Fruit fly (Drosophila melanogaster) whole organism, adult: ENCODE data around the gene sif.

Experiments
- CG11617 ChIP-seq: fragments of 200-800 bp; sonication (Bioruptor generic); optimal IDR thresholded peaks from 2 replicates; lab custom pipeline; 2017; ENCODE audit warnings: mild to moderate bottlenecking, missing biosample characterization, missing genetic modification reagents, missing genetic modification characterization
- CG12768 ChIP-seq: fragments of 200-800 bp; sonication (Bioruptor generic); optimal IDR thresholded peaks from 2 replicates; lab custom pipeline; 2017; ENCODE audit warnings: missing biosample characterization, missing genetic modification characterization, mild to moderate bottlenecking, moderate library complexity, missing genetic modification reagents
- CG14711 ChIP-seq: fragments of 200-800 bp; sonication (Bioruptor generic); optimal IDR thresholded peaks from 2 replicates; lab custom pipeline; 2018; ENCODE audit warnings: missing biosample characterization, mild to moderate bottlenecking, missing genetic modification characterization, moderate library complexity
- CG1620 ChIP-seq: fragments of 200-800 bp; sonication (Bioruptor generic); optimal IDR thresholded peaks from 2 replicates; lab custom pipeline; 2016; ENCODE audit warnings: missing biosample characterization, missing genetic modification characterization
- CG33017 ChIP-seq: fragments of 200-800 bp; sonication (Bioruptor generic); optimal IDR thresholded peaks from 2 replicates; lab custom pipeline; 2018; ENCODE audit warnings: missing biosample characterization, mild to moderate bottlenecking, missing genetic modification characterization, moderate library complexity
- CG5204 ChIP-seq: fragments of 200-800 bp; sonication (Bioruptor generic); optimal IDR thresholded peaks from 2 replicates; lab custom pipeline; 2016; ENCODE audit warnings: missing biosample characterization, missing genetic modification characterization
- CG7101 ChIP-seq: fragments of 200-800 bp; sonication (Bioruptor generic); optimal IDR thresholded peaks from 2 replicates; lab custom pipeline; 2018; ENCODE audit warnings: missing biosample characterization, mild to moderate bottlenecking, missing genetic modification characterization, moderate library complexity
- Clk ChIP-seq: fragments of 200-800 bp; sonication (Bioruptor generic); optimal IDR thresholded peaks from 2 replicates; lab custom pipeline; 2017; ENCODE audit warnings: missing biosample characterization, missing genetic modification characterization
- Crg-1 ChIP-seq: fragments of 200-800 bp; sonication (Bioruptor generic); optimal IDR thresholded peaks from 2 replicates; lab custom pipeline; 2016; ENCODE audit warnings: missing biosample characterization, missing genetic modification characterization
- Hr96 ChIP-seq: fragments of 200-800 bp; sonication (Bioruptor generic); optimal IDR thresholded peaks from 2 replicates; lab custom pipeline; 2016; ENCODE audit warnings: missing biosample characterization, missing genetic modification characterization
- Mnt ChIP-seq: fragments of 200-800 bp; sonication (Bioruptor generic); optimal IDR thresholded peaks from 2 replicates; lab custom pipeline; 2016; ENCODE audit warnings: missing biosample characterization, mild to moderate bottlenecking, missing genetic modification characterization
- bab1 ChIP-seq: fragments of 200-800 bp; sonication (Bioruptor generic); optimal IDR thresholded peaks from 3 replicates; lab custom pipeline; 2019; ENCODE audit warnings: missing biosample characterization, mild to moderate bottlenecking, missing genetic modification characterization, moderate library complexity
- cic ChIP-seq: fragments of 200-800 bp; sonication (Bioruptor generic); optimal IDR thresholded peaks from 2 replicates; lab custom pipeline; 2017; ENCODE audit warnings: missing biosample characterization, mild to moderate bottlenecking, missing genetic modification characterization, moderate library complexity
- kay ChIP-seq: fragments of 200-800 bp; sonication (Bioruptor generic); peaks from one replicate; lab custom pipeline; 2016; ENCODE audit warnings: missing biosample characterization, missing genetic modification characterization, borderline replicate concordance
- ovo ChIP-seq: fragments of 200-800 bp; sonication (Bioruptor generic); optimal IDR thresholded peaks from 2 replicates; lab custom pipeline; 2016; ENCODE audit warnings: missing biosample characterization, missing genetic modification characterization
- pad ChIP-seq: fragments of 200-800 bp; sonication (Bioruptor generic); optimal IDR thresholded peaks from 3 replicates; lab custom pipeline; 2017; ENCODE audit warnings: missing biosample characterization, missing genetic modification characterization, mild to moderate bottlenecking, moderate library complexity, missing genetic modification reagents
- tj ChIP-seq: fragments of 200-800 bp; sonication (Bioruptor generic); optimal IDR thresholded peaks from 3 replicates; lab custom pipeline; 2017; ENCODE audit warnings: missing biosample characterization, mild to moderate bottlenecking, missing genetic modification characterization, moderate library complexity
- toe ChIP-seq: fragments of 200-800 bp; sonication (Bioruptor generic); optimal IDR thresholded peaks from 2 replicates; lab custom pipeline; 2016; ENCODE audit warnings: missing biosample characterization, missing genetic modification characterization

Gene sif

dm6 chr3L:5779476-5780401, 122.0 kb downstream of the sif start, which contains the start of the genes Myt1, PGRP-LD and Pmi:
Gene Myt1 (minus strand): TSS chr3L:5779591.
Gene PGRP-LD (plus strand): TSS chr3L:5780051.
Gene Pmi (plus strand): TSS chr3L:5780051.
- TF ChIP-seq CG11617 (GFP tag; lab: Kevin White, UChicago) (no peak), CG12768 (GFP tag; lab: Kevin White, UChicago) (no peak), toe (GFP tag; lab: Kevin White, UChicago) (no peak), cic (no peak), Hr96 (GFP tag; lab: Kevin White, UChicago) (no peak), bab1 (GFP tag; lab: Kevin White, UChicago) (no peak), Mnt (GFP tag; lab: Kevin White, UChicago) (no peak), Clk (GFP tag; lab: Kevin White, UChicago) (no peak), CG14711 (no peak)

- TF ChIP-seq pad (GFP tag; lab: Kevin White, UChicago): no peak
- no peak for TF ChIP-seq CG11617 (GFP tag; lab: Kevin White, UChicago)
- no peak for TF ChIP-seq toe (GFP tag; lab: Kevin White, UChicago)
- TF ChIP-seq CG1620 (GFP tag; lab: Kevin White, UChicago): no peak
- no peak for TF ChIP-seq Crg-1 (GFP tag; lab: Kevin White, UChicago)
- no peak for TF ChIP-seq cic
- TF ChIP-seq bab1 (GFP tag; lab: Kevin White, UChicago): no peak
- TF ChIP-seq kay (GFP tag; lab: Kevin White, UChicago): no peak
These were observed 127.7 kb downstream of the sif start for dm6 chr3L:5785237-5786062.

- TF ChIP-seq CG1620 (GFP tag; lab: Kevin White, UChicago) (no peak), Mnt (GFP tag; lab: Kevin White, UChicago) (no peak)
These were observed 128.9 kb downstream of the sif start, which contains the start of gene Cralbp for dm6 chr3L:5786604-5787003. Gene Cralbp (minus strand): TSS chr3L:5786718.

dm6 chr3L:5787476-5787875, 129.8 kb downstream of the sif start:
- no peak for TF ChIP-seq CG7101 (tag; lab: Kevin White, UChicago)
- TF ChIP-seq CG1620 (GFP tag; lab: Kevin White, UChicago): no peak
- no peak for TF ChIP-seq CG11617 (GFP tag; lab: Kevin White, UChicago)
- no peak for TF ChIP-seq kay (GFP tag; lab: Kevin White, UChicago)
- no peak for TF ChIP-seq cic
- TF ChIP-seq CG5204: no peak
- TF ChIP-seq pad (GFP tag; lab: Kevin White, UChicago): no peak
- TF ChIP-seq Clk (GFP tag; lab: Kevin White, UChicago): no peak
- no peak for TF ChIP-seq Mnt (GFP tag; lab: Kevin White, UChicago)
- no peak for TF ChIP-seq bab1 (GFP tag; lab: Kevin White, UChicago)
- no peak for TF ChIP-seq tj (GFP tag; lab: Kevin White, UChicago)
- TF ChIP-seq Hr96 (GFP tag; lab: Kevin White, UChicago): no peak
- no peak for TF ChIP-seq toe (GFP tag; lab: Kevin White, UChicago)
- TF ChIP-seq Crg-1 (GFP tag; lab: Kevin White, UChicago): no peak
- no peak for TF ChIP-seq ovo (GFP tag; lab: Kevin White, UChicago)
- no peak for TF ChIP-seq CG14711
- no peak for TF ChIP-seq CG12768 (GFP tag; lab: Kevin White, UChicago)

- TF ChIP-seq bab1 (GFP tag; lab: Kevin White, UChicago): no peak
- no peak for TF ChIP-seq CG11617 (GFP tag; lab: Kevin White, UChicago)
- no peak for TF ChIP-seq tj (GFP tag; lab: Kevin White, UChicago)
- no peak for TF ChIP-seq CG7101 (tag; lab: Kevin White, UChicago)
- TF ChIP-seq Clk (GFP tag; lab: Kevin White, UChicago): no peak
- TF ChIP-seq cic: no peak
- TF ChIP-seq CG14711: no peak
- TF ChIP-seq CG5204: no peak
- TF ChIP-seq toe (GFP tag; lab: Kevin White, UChicago): no peak
- no peak for TF ChIP-seq CG1620 (GFP tag; lab: Kevin White, UChicago)
- TF ChIP-seq Mnt (GFP tag; lab: Kevin White, UChicago): no peak
These were observed 131.1 kb downstream of the sif start for dm6 chr3L:5788823-5789222.

dm6 chr3L:5789663-5790062, 131.9 kb downstream of the sif start:
- TF ChIP-seq toe (GFP tag; lab: Kevin White, UChicago) (no peak), CG7101 (tag; lab: Kevin White, UChicago) (peak; percentile 29), bab1 (GFP tag; lab: Kevin White, UChicago) (peak; percentile 23), CG33017 (peak; percentile 35), CG14711 (peak; percentile 37)
